Worm (Caenorhabditis elegans) whole organism, L2 larva: ENCODE data around the gene C35D6.3.

Experiments used
- ZK546.5 ChIP-seq: sonication (generic microtip); optimal IDR thresholded peaks from 2 replicates; lab custom pipeline; 2017; ENCODE audit warnings: missing biosample characterization, missing genetic modification characterization
- blmp-1 ChIP-seq: sonication (generic microtip); optimal IDR thresholded peaks from 2 replicates; lab custom pipeline; 2017; ENCODE audit warnings: missing genetic modification characterization, mild to moderate bottlenecking, missing compliant biosample characterization, antibody characterized with exemption, moderate library complexity; ENCODE audit not compliant: insufficient read depth
- crh-2 ChIP-seq: sonication (generic microtip); optimal IDR thresholded peaks from 2 replicates; lab custom pipeline; 2017; ENCODE audit warnings: missing biosample characterization, missing genetic modification characterization
- elt-3 ChIP-seq: sonication (generic microtip); optimal IDR thresholded peaks from 2 replicates; lab custom pipeline; 2017; ENCODE audit warnings: missing biosample characterization, missing genetic modification characterization
- nhr-11 ChIP-seq: fragments of 150-350 bp; optimal IDR thresholded peaks from 2 replicates; lab custom pipeline; 2014; ENCODE audit warnings: missing biosample characterization, missing genetic modification characterization
- nhr-12 ChIP-seq: fragments of 150-350 bp; optimal IDR thresholded peaks from 2 replicates; lab custom pipeline; 2014; ENCODE audit warnings: missing biosample characterization, missing genetic modification characterization
- nhr-237 ChIP-seq: fragments of 150-350 bp; optimal IDR thresholded peaks from 2 replicates; lab custom pipeline; 2014; ENCODE audit warnings: missing biosample characterization, missing genetic modification characterization

- no peak for TF ChIP-seq elt-3
- TF ChIP-seq ZK546.5 (tag; lab: Kevin White, UChicago) = no peak
- no peak for TF ChIP-seq crh-2 (tag; lab: Kevin White, UChicago)
- no peak for TF ChIP-seq nhr-11 (tag; lab: Kevin White, UChicago)
- no peak for TF ChIP-seq nhr-237
- no peak for TF ChIP-seq nhr-12 (tag; lab: Kevin White, UChicago)
- TF ChIP-seq blmp-1 (tag; lab: Kevin White, UChicago) = no peak
Measured at ce11 chrIV:16323373-16323772, 23.2 kb upstream of the C35D6.3 start, which contains the start of gene srz-104.
